Fruit fly (Drosophila melanogaster) whole organism, embryonic: ENCODE measurements around the gene Vav.

ENCODE experiments used
- Aef1 ChIP-seq: fragments of 200-800 bp; sonication (Bioruptor generic); IDR thresholded peaks from 3 replicates; pipeline ENCODE4 v1.3.6; 2022; ENCODE audit warnings: missing biosample characterization, missing genetic modification characterization
- Atf3 ChIP-seq: fragments of 200-800 bp; sonication (Bioruptor generic); optimal IDR thresholded peaks from 3 replicates; lab custom pipeline; 2016; ENCODE audit warnings: missing biosample characterization, missing genetic modification characterization
- Bteb2 ChIP-seq: fragments of 200-800 bp; sonication (Bioruptor generic); optimal IDR thresholded peaks from 2 replicates; lab custom pipeline; 2016; ENCODE audit warnings: missing biosample characterization, missing genetic modification characterization
- CG11504 ChIP-seq: fragments of 200-800 bp; sonication (Bioruptor generic); optimal IDR thresholded peaks from 3 replicates; lab custom pipeline; 2019; ENCODE audit warnings: missing biosample characterization, mild to moderate bottlenecking, missing genetic modification characterization, moderate library complexity
- CG12299 ChIP-seq: fragments of 200-800 bp; sonication (Bioruptor generic); optimal IDR thresholded peaks from 2 replicates; lab custom pipeline; 2018; ENCODE audit warnings: missing biosample characterization, mild to moderate bottlenecking, missing genetic modification characterization
- CG12659 ChIP-seq: fragments of 200-800 bp; sonication (Bioruptor generic); optimal IDR thresholded peaks from 3 replicates; lab custom pipeline; 2017; ENCODE audit warnings: mild to moderate bottlenecking, missing biosample characterization, missing genetic modification reagents, missing genetic modification characterization
- CG14050 ChIP-seq: fragments of 200-800 bp; sonication (Bioruptor generic); IDR thresholded peaks from 3 replicates; pipeline ENCODE4 v1.3.6; 2022; ENCODE audit warnings: missing biosample characterization, missing genetic modification characterization
- CG15479 ChIP-seq: fragments of 200-800 bp; sonication (Bioruptor generic); optimal IDR thresholded peaks from 3 replicates; lab custom pipeline; 2019; ENCODE audit warnings: missing biosample characterization, mild to moderate bottlenecking, missing genetic modification characterization, moderate library complexity
- CG1603 ChIP-seq: fragments of 200-800 bp; sonication (Bioruptor generic); optimal IDR thresholded peaks from 2 replicates; lab custom pipeline; 2019; ENCODE audit warnings: missing biosample characterization, mild to moderate bottlenecking, missing genetic modification characterization, moderate library complexity
- CG16863 ChIP-seq: fragments of 200-800 bp; sonication (Bioruptor generic); optimal IDR thresholded peaks from 3 replicates; lab custom pipeline; 2016; ENCODE audit warnings: missing biosample characterization, missing genetic modification characterization
- CG17385 ChIP-seq: fragments of 200-800 bp; sonication (Bioruptor generic); optimal IDR thresholded peaks from 3 replicates; lab custom pipeline; 2018; ENCODE audit warnings: missing biosample characterization, mild to moderate bottlenecking, missing genetic modification characterization
- CG2678 ChIP-seq: fragments of 200-800 bp; sonication (Bioruptor generic); optimal IDR thresholded peaks from 3 replicates; lab custom pipeline; 2019; ENCODE audit warnings: missing biosample characterization, mild to moderate bottlenecking, missing genetic modification characterization, moderate library complexity
- CG4360 ChIP-seq: fragments of 200-800 bp; sonication (Bioruptor generic); IDR thresholded peaks from 2 replicates; pipeline ENCODE4 v1.3.6; 2022; ENCODE audit warnings: missing biosample characterization, missing genetic modification characterization
- CG4854 ChIP-seq: fragments of 200-800 bp; sonication (Bioruptor generic); optimal IDR thresholded peaks from 2 replicates; lab custom pipeline; 2016; ENCODE audit warnings: missing biosample characterization, missing genetic modification characterization, inconsistent platforms
- CG6791 ChIP-seq: fragments of 200-800 bp; sonication (Bioruptor generic); IDR thresholded peaks from 3 replicates; pipeline ENCODE4 v1.3.6; 2022; ENCODE audit warnings: missing biosample characterization, missing genetic modification characterization; ENCODE audit not compliant: partially characterized antibody
- CG7839 ChIP-seq: fragments of 200-800 bp; sonication (Bioruptor generic); optimal IDR thresholded peaks from 3 replicates; lab custom pipeline; 2018; ENCODE audit warnings: missing biosample characterization, mild to moderate bottlenecking, missing genetic modification characterization, moderate library complexity
- CG7987 ChIP-seq: fragments of 200-800 bp; sonication (Bioruptor generic); optimal IDR thresholded peaks from 2 replicates; lab custom pipeline; 2018; ENCODE audit warnings: missing biosample characterization, mild to moderate bottlenecking, missing genetic modification characterization, moderate library complexity
- CG9797 ChIP-seq: fragments of 200-800 bp; sonication (Bioruptor generic); optimal IDR thresholded peaks from 3 replicates; lab custom pipeline; 2018; ENCODE audit warnings: missing biosample characterization, mild to moderate bottlenecking, missing genetic modification characterization
- D19B ChIP-seq: fragments of 200-800 bp; sonication (Bioruptor generic); optimal IDR thresholded peaks from 2 replicates; lab custom pipeline; 2017; ENCODE audit warnings: missing biosample characterization, mild to moderate bottlenecking, missing genetic modification characterization
- Deaf1 ChIP-seq: fragments of 200-800 bp; optimal IDR thresholded peaks from 3 replicates; lab custom pipeline; 2019; ENCODE audit warnings: missing biosample characterization, mild to moderate bottlenecking, missing genetic modification characterization, moderate library complexity
- Elba2 ChIP-seq: fragments of 200-800 bp; sonication (Bioruptor generic); optimal IDR thresholded peaks from 3 replicates; lab custom pipeline; 2016; ENCODE audit warnings: missing biosample characterization, missing genetic modification characterization
- MESR4 ChIP-seq: fragments of 200-800 bp; sonication (Bioruptor generic); optimal IDR thresholded peaks from 2 replicates; lab custom pipeline; 2018; ENCODE audit warnings: missing biosample characterization, mild to moderate bottlenecking, missing genetic modification characterization, moderate library complexity
- Nf-YA ChIP-seq: fragments of 200-800 bp; sonication (Bioruptor generic); IDR thresholded peaks from 2 replicates; pipeline ENCODE4 v1.3.6; 2022; ENCODE audit warnings: missing biosample characterization, missing genetic modification characterization
- Opbp ChIP-seq: fragments of 200-800 bp; sonication (Bioruptor generic); IDR thresholded peaks from 3 replicates; pipeline ENCODE4 v1.3.6; 2022; ENCODE audit warnings: missing biosample characterization, missing genetic modification characterization; ENCODE audit not compliant: partially characterized antibody
- Side ChIP-seq: fragments of 200-800 bp; sonication (Bioruptor generic); optimal IDR thresholded peaks from 2 replicates; lab custom pipeline; 2016; ENCODE audit warnings: missing biosample characterization, missing genetic modification characterization
- Stat92E ChIP-seq, 3 experiments: fragments of >200 bp in 2 of 3; fragments of 200-800 bp in 1 of 3; sonication (Bioruptor generic) in 1 of 3; optimal IDR thresholded peaks; 2 replicates each; lab custom pipeline; 2017 to 2019; ENCODE audit warnings: missing biosample characterization in 3 of 3, missing genetic modification characterization in 3 of 3, mild to moderate bottlenecking in 1 of 3, moderate library complexity in 1 of 3
- TFAM ChIP-seq: fragments of 200-800 bp; sonication (Bioruptor generic); optimal IDR thresholded peaks from 2 replicates; lab custom pipeline; 2017; ENCODE audit warnings: missing biosample characterization, missing genetic modification characterization, inconsistent platforms
- Xbp1 ChIP-seq: fragments of 200-800 bp; sonication (Bioruptor generic); optimal IDR thresholded peaks from 3 replicates; lab custom pipeline; 2016; ENCODE audit warnings: missing biosample characterization, mild to moderate bottlenecking, missing genetic modification characterization
- bab2 ChIP-seq: fragments of 200-800 bp; sonication (Bioruptor generic); optimal IDR thresholded peaks from 2 replicates; lab custom pipeline; 2016; ENCODE audit warnings: missing biosample characterization, missing genetic modification characterization
- bowl ChIP-seq: fragments of 200-800 bp; sonication (Bioruptor generic); IDR thresholded peaks from 2 replicates; pipeline ENCODE4 v1.3.6; 2022; ENCODE audit warnings: missing biosample characterization, missing genetic modification characterization
- fd102C ChIP-seq: fragments of 200-800 bp; sonication (Bioruptor generic); optimal IDR thresholded peaks from 2 replicates; lab custom pipeline; 2018; ENCODE audit warnings: missing biosample characterization, mild to moderate bottlenecking, missing genetic modification characterization, moderate library complexity
- fd3F ChIP-seq: fragments of 200-800 bp; sonication (Bioruptor generic); optimal IDR thresholded peaks from 2 replicates; lab custom pipeline; 2018; ENCODE audit warnings: missing biosample characterization, mild to moderate bottlenecking, missing genetic modification characterization, moderate library complexity
- fd96Cb ChIP-seq: fragments of 200-800 bp; sonication (Bioruptor generic); optimal IDR thresholded peaks from 2 replicates; lab custom pipeline; 2018; ENCODE audit warnings: missing biosample characterization, mild to moderate bottlenecking, missing genetic modification characterization, moderate library complexity
- ham ChIP-seq: fragments of 200-800 bp; sonication (Bioruptor generic); IDR thresholded peaks from 2 replicates; pipeline ENCODE4 v1.3.6; 2022; ENCODE audit warnings: missing biosample characterization, missing genetic modification characterization
- hth ChIP-seq: fragments of >200 bp; optimal IDR thresholded peaks from 2 replicates; lab custom pipeline; 2017; ENCODE audit warnings: inconsistent platforms
- nom ChIP-seq: fragments of 200-800 bp; sonication (Bioruptor generic); optimal IDR thresholded peaks from 2 replicates; lab custom pipeline; 2017; ENCODE audit warnings: missing biosample characterization, missing genetic modification characterization, mild to moderate bottlenecking, moderate library complexity, missing genetic modification reagents
- onecut ChIP-seq: fragments of 200-800 bp; sonication (Bioruptor generic); IDR thresholded peaks from 2 replicates; pipeline ENCODE4 v1.3.6; 2022; ENCODE audit warnings: missing biosample characterization, missing genetic modification characterization
- pan ChIP-seq, 4 experiments: fragments of >200 bp in 3 of 4; fragments of 200-800 bp in 1 of 4; sonication (Bioruptor generic) in 1 of 4; optimal IDR thresholded peaks in 3 of 4; IDR thresholded peaks in 1 of 4; 2 replicates each; pipeline versions ENCODE4 v1.3.6 to Lab custom; 2017 to 2022; ENCODE audit warnings: missing biosample characterization in 2 of 4, missing genetic modification characterization in 2 of 4, mixed read lengths in 1 of 4
- peb ChIP-seq: fragments of 200-800 bp; sonication (Bioruptor generic); IDR thresholded peaks from 2 replicates; pipeline ENCODE4 v1.3.6; 2022; ENCODE audit warnings: missing biosample characterization, missing genetic modification characterization
- prd ChIP-seq, 3 experiments: fragments of >200 bp in 2 of 3; fragments of 200-800 bp in 1 of 3; sonication (Bioruptor generic) in 1 of 3; optimal IDR thresholded peaks in 2 of 3; IDR thresholded peaks in 1 of 3; 2 replicates in 2 of 3; 3 replicates in 1 of 3; pipeline versions ENCODE4 v1.3.6 to Lab custom; 2017 to 2022; ENCODE audit warnings: missing biosample characterization in 1 of 3, missing genetic modification characterization in 1 of 3
- pzg ChIP-seq: fragments of 200-800 bp; sonication (Bioruptor generic); optimal IDR thresholded peaks from 3 replicates; lab custom pipeline; 2018; ENCODE audit warnings: missing biosample characterization, mild to moderate bottlenecking, missing genetic modification characterization, moderate library complexity
- schlank ChIP-seq: fragments of 200-800 bp; sonication (Bioruptor generic); optimal IDR thresholded peaks from 2 replicates; lab custom pipeline; 2018; ENCODE audit warnings: missing biosample characterization, mild to moderate bottlenecking, missing genetic modification characterization
- sna ChIP-seq: fragments of 200-800 bp; sonication (Bioruptor generic); IDR thresholded peaks from 2 replicates; pipeline ENCODE4 v1.3.6; 2022; ENCODE audit warnings: missing biosample characterization, missing genetic modification characterization; ENCODE audit not compliant: partially characterized antibody
- sob ChIP-seq: fragments of 200-800 bp; sonication (Bioruptor generic); IDR thresholded peaks from 2 replicates; pipeline ENCODE4 v1.3.6; 2022; ENCODE audit warnings: missing biosample characterization, missing genetic modification characterization
- vfl ChIP-seq: fragments of 200-800 bp; sonication (Bioruptor generic); optimal IDR thresholded peaks from 2 replicates; lab custom pipeline; 2016; ENCODE audit warnings: missing biosample characterization, missing genetic modification characterization
- vnd ChIP-seq: fragments of 200-800 bp; sonication (Bioruptor generic); IDR thresholded peaks from 3 replicates; pipeline ENCODE4 v1.3.6; 2022; ENCODE audit warnings: missing biosample characterization, missing genetic modification characterization; ENCODE audit not compliant: partially characterized antibody
- vvl ChIP-seq: fragments of 200-800 bp; sonication (Bioruptor generic); IDR thresholded peaks from 2 replicates; pipeline ENCODE4 v1.3.6; 2022; ENCODE audit warnings: missing biosample characterization, missing genetic modification characterization
- wek ChIP-seq: fragments of 200-800 bp; sonication (Bioruptor generic); optimal IDR thresholded peaks from 3 replicates; lab custom pipeline; 2018; ENCODE audit warnings: missing biosample characterization, mild to moderate bottlenecking, missing genetic modification characterization, moderate library complexity

Vav gene

dm6 chrX:19261528-19262102, at the start of gene Vav (continued):
- no peak for TF ChIP-seq vnd
- peak; percentile 25 for TF ChIP-seq CG12659
- TF ChIP-seq Bteb2 (GFP tag; lab: Kevin White, UChicago): no peak
- no peak for TF ChIP-seq fd96Cb (tag; lab: Kevin White, UChicago)
- no peak for TF ChIP-seq CG1603 (tag; lab: Kevin White, UChicago)
- no peak for TF ChIP-seq CG16863 (GFP tag; lab: Kevin White, UChicago)
- no peak for TF ChIP-seq Stat92E (GFP tag; optimal IDR thresholded peaks at IDR 0.05; lab: Kevin White, UChicago)
- TF ChIP-seq fd102C (GFP tag; lab: Kevin White, UChicago): no peak
- TF ChIP-seq bowl (GFP tag; lab: Robert Waterston, UW): no peak
- TF ChIP-seq Elba2 (GFP tag; lab: Kevin White, UChicago): no peak
- no peak for TF ChIP-seq Atf3 (GFP tag; lab: Kevin White, UChicago)
- TF ChIP-seq Xbp1: no peak
- TF ChIP-seq bab2 (GFP tag; lab: Kevin White, UChicago): no peak
- TF ChIP-seq CG12299: peak; percentile 18
- TF ChIP-seq Side (GFP tag; lab: Kevin White, UChicago): no peak
- no peak for TF ChIP-seq CG14050 (GFP tag; lab: Robert Waterston, UW)
- no peak for TF ChIP-seq pan (optimal IDR thresholded peaks at IDR 0.05; lab: Kevin White, UChicago)
- peak in 1 of 2 experiments; percentile 37 for TF ChIP-seq pan (GFP tag; optimal IDR thresholded peaks at IDR 0.05 in 1 of 2, IDR thresholded peaks at IDR 0.05 in 1 of 2)
- TF ChIP-seq peb (GFP tag; lab: Robert Waterston, UW): no peak
- no peak for TF ChIP-seq CG4854 (GFP tag; lab: Kevin White, UChicago)
- TF ChIP-seq sna (GFP tag; lab: Robert Waterston, UW): peak; percentile 50
- TF ChIP-seq Nf-YA: no peak
- TF ChIP-seq CG17385 (GFP tag; lab: Kevin White, UChicago): peak; percentile 92
- peak; percentile 89 for TF ChIP-seq MESR4 (GFP tag; lab: Kevin White, UChicago)
- TF ChIP-seq ham (GFP tag; lab: Robert Waterston, UW): 0 out of 2 replicates have a peak, but pooled peaks have one; percentile 10
- no peak for TF ChIP-seq hth
- TF ChIP-seq vfl (GFP tag; lab: Kevin White, UChicago): no peak
- TF ChIP-seq CG6791 (GFP tag; lab: Robert Waterston, UW): 0 out of 3 replicates have a peak, but pooled peaks have one; percentile 15
- peak; percentile 48 for TF ChIP-seq pzg (GFP tag; lab: Kevin White, UChicago)
- peak; percentile 16; the same call in 1 of the 2 replicates for TF ChIP-seq onecut
- no peak for TF ChIP-seq prd (optimal IDR thresholded peaks at IDR 0.05; lab: Kevin White, UChicago)
- 0 out of 3 replicates have a peak, but pooled peaks have one; percentile 4 for TF ChIP-seq prd (GFP tag; IDR thresholded peaks at IDR 0.05; lab: Robert Waterston, UW)
- TF ChIP-seq TFAM (GFP tag; lab: Kevin White, UChicago): no peak
- no peak for TF ChIP-seq Aef1
- no peak for TF ChIP-seq CG2678 (tag; lab: Kevin White, UChicago)
- TF ChIP-seq vvl (GFP tag; lab: Robert Waterston, UW): no peak
- TF ChIP-seq D19B (GFP tag; lab: Kevin White, UChicago): no peak
- no peak for TF ChIP-seq CG7839 (tag; lab: Kevin White, UChicago)
- TF ChIP-seq sob (GFP tag; lab: Robert Waterston, UW): peak; percentile 38; the same call in 1 of the 2 replicates
- TF ChIP-seq CG4360 (GFP tag; lab: Robert Waterston, UW): 0 out of 2 replicates have a peak, but pooled peaks have one; percentile 18
- TF ChIP-seq fd3F: no peak
- peak; percentile 44 for TF ChIP-seq nom (GFP tag; lab: Kevin White, UChicago)
- TF ChIP-seq CG7987 (GFP tag; lab: Kevin White, UChicago): peak; percentile 22
- TF ChIP-seq CG11504 (tag; lab: Kevin White, UChicago): no peak
- peak; percentile 22 for TF ChIP-seq wek
- TF ChIP-seq CG9797 (GFP tag; lab: Kevin White, UChicago): peak; percentile 29
- peak; percentile 49; the same call in 1 of the 3 replicates for TF ChIP-seq Opbp (GFP tag; lab: Robert Waterston, UW)
- no peak for TF ChIP-seq schlank (tag; lab: Kevin White, UChicago)
- TF ChIP-seq Deaf1 (tag; lab: Kevin White, UChicago): peak; percentile 37
- no peak for TF ChIP-seq CG15479 (GFP tag; lab: Kevin White, UChicago)
